Fruit fly (Drosophila melanogaster) whole organism, wandering third instar larva: ENCODE measurements around the gene Ilp5.

ENCODE experiments used
- Abd-B ChIP-seq: fragments of >200 bp; optimal IDR thresholded peaks from 2 replicates; lab custom pipeline; 2017; ENCODE audit warnings: missing biosample characterization, missing genetic modification characterization
- CrebA ChIP-seq: fragments of 200-800 bp; sonication (Bioruptor generic); optimal IDR thresholded peaks from 2 replicates; lab custom pipeline; 2016; ENCODE audit warnings: missing biosample characterization, mild to moderate bottlenecking, missing genetic modification characterization, borderline replicate concordance
- Hr78 ChIP-seq: fragments of >200 bp; optimal IDR thresholded peaks from 2 replicates; lab custom pipeline; 2017; ENCODE audit warnings: missing biosample characterization, missing genetic modification characterization
- N ChIP-seq: fragments of >200 bp; optimal IDR thresholded peaks from 2 replicates; lab custom pipeline; 2018; ENCODE audit warnings: missing biosample characterization, missing external identifiers, missing genetic modification characterization
- Rel ChIP-seq, 2 experiments: fragments of 200-800 bp; sonication (Bioruptor generic) in 1 of 2; optimal IDR thresholded peaks; 2 replicates in 1 of 2; 3 replicates in 1 of 2; lab custom pipeline; 2016 to 2019; ENCODE audit warnings: mild to moderate bottlenecking in 2 of 2, missing biosample characterization in 2 of 2, missing genetic modification characterization in 2 of 2, moderate library complexity in 1 of 2
- Sp1 ChIP-seq: fragments of 200-800 bp; sonication (Bioruptor generic); optimal IDR thresholded peaks from 3 replicates; lab custom pipeline; 2019; ENCODE audit warnings: missing biosample characterization, mild to moderate bottlenecking, missing genetic modification characterization, moderate library complexity
- br ChIP-seq: fragments of 200-800 bp; sonication (Bioruptor generic); optimal IDR thresholded peaks from 2 replicates; lab custom pipeline; 2016; ENCODE audit warnings: missing biosample characterization, missing genetic modification characterization
- jim ChIP-seq: fragments of 175-275, 200-325 bp; sonication (Bioruptor generic); optimal IDR thresholded peaks from 2 replicates; lab custom pipeline; 2016; ENCODE audit warnings: missing biosample characterization, mild to moderate bottlenecking, missing genetic modification characterization
- lola ChIP-seq: fragments of >200 bp; optimal IDR thresholded peaks from 2 replicates; lab custom pipeline; 2017; ENCODE audit warnings: missing biosample characterization, missing genetic modification characterization
- pan ChIP-seq: fragments of >200 bp; optimal IDR thresholded peaks from 2 replicates; lab custom pipeline; 2017
- psq ChIP-seq: fragments of 200-800 bp; sonication (Bioruptor generic); optimal IDR thresholded peaks from 3 replicates; lab custom pipeline; 2017; ENCODE audit warnings: missing biosample characterization, mild to moderate bottlenecking, missing genetic modification characterization, moderate library complexity

DNA sequence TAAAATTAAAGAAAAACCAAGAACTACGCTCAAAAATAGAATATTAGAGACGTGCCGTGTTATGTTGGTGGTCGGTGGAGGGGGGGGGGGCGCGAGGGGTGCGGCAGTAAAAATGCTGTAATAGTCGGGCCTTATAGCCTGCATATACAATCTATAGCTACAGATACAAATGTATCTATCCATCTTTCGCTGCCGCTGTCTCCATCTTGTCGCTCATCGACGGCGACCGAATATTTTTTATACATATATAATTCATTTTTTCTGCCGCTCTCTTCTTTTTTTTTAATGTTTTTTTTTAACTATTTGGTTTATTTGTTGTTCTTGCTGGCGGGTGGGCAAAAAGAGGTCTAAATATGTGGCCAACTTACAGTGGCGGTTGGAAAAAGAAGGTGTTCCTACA lies 9.1 kb downstream of the Ilp5 start:
- no peak for TF ChIP-seq lola (GFP tag; lab: Kevin White, UChicago)
- TF ChIP-seq N (GFP tag; lab: Kevin White, UChicago), result no peak
- no peak for TF ChIP-seq CrebA (GFP tag; lab: Kevin White, UChicago)
- no peak for TF ChIP-seq pan (lab: Kevin White, UChicago)
- no peak for TF ChIP-seq Rel (GFP tag; optimal IDR thresholded peaks at IDR 0.05; lab: Kevin White, UChicago)
- TF ChIP-seq Rel (tag; optimal IDR thresholded peaks at IDR 0.05; lab: Kevin White, UChicago), result no peak
- no peak for TF ChIP-seq psq (GFP tag; lab: Kevin White, UChicago)
- no peak for TF ChIP-seq Abd-B (GFP tag; lab: Kevin White, UChicago)
- no peak for TF ChIP-seq br (GFP tag; lab: Kevin White, UChicago)
- TF ChIP-seq Hr78, result no peak
- TF ChIP-seq jim (GFP tag; lab: Kevin White, UChicago), result no peak
- no peak for TF ChIP-seq Sp1
